Fruit fly (Drosophila melanogaster): Measurements from ENCODE around the gene Tk.
"Not testable (repeated sequence)": the region's sequence is repeated elsewhere in the genome, so short reads cannot be mapped to it uniquely, and the experiment has no call there.

- not testable (repeated sequence) for TF ChIP-seq CG9948 (tag; optimal IDR thresholded peaks at IDR 0.05); CG14655 (GFP tag; optimal IDR thresholded peaks at IDR 0.05); CG32121 (GFP tag; IDR thresholded peaks at IDR 0.05); CG13204 (GFP tag; optimal IDR thresholded peaks at IDR 0.05)
Measured at dm6 chr3R:11958235-11958634, 47.0 kb downstream of the Tk start, which contains the start of gene Hsp70Ab.
